Worm (Caenorhabditis elegans) whole organism, L3 larva: ENCODE data around the gene F32E10.8.

Source experiments
- R02D3.7 ChIP-seq: fragments of 150-350 bp; optimal IDR thresholded peaks from 2 replicates; lab custom pipeline; 2014; ENCODE audit warnings: missing biosample characterization, missing genetic modification characterization
- ZK546.5 ChIP-seq: sonication (generic microtip); optimal IDR thresholded peaks from 2 replicates; lab custom pipeline; 2017; ENCODE audit warnings: missing biosample characterization, missing genetic modification characterization
- ceh-16 ChIP-seq: sonication (generic microtip); optimal IDR thresholded peaks from 2 replicates; lab custom pipeline; 2017; ENCODE audit warnings: missing biosample characterization, missing genetic modification characterization
- ceh-28 ChIP-seq: fragments of 150-350 bp; optimal IDR thresholded peaks from 2 replicates; lab custom pipeline; 2014; ENCODE audit warnings: missing biosample characterization, missing genetic modification reagents, missing genetic modification characterization
- ceh-82 ChIP-seq: fragments of 150-350 bp; optimal IDR thresholded peaks from 2 replicates; lab custom pipeline; 2014; ENCODE audit warnings: missing biosample characterization, missing genetic modification characterization
- ceh-9 ChIP-seq: sonication (generic microtip); optimal IDR thresholded peaks from 2 replicates; lab custom pipeline; 2018; ENCODE audit warnings: missing biosample characterization, missing genetic modification characterization
- daf-12 ChIP-seq: fragments of 150-350 bp; optimal IDR thresholded peaks from 2 replicates; lab custom pipeline; 2014; ENCODE audit warnings: missing biosample characterization, missing genetic modification reagents, missing genetic modification characterization
- egl-27 ChIP-seq: sonication (generic microtip); optimal IDR thresholded peaks from 4 replicates; lab custom pipeline; 2017; ENCODE audit warnings: missing biosample characterization, missing genetic modification reagents, missing genetic modification characterization
- elt-2 ChIP-seq: sonication (generic microtip); optimal IDR thresholded peaks from 2 replicates; lab custom pipeline; 2016; ENCODE audit warnings: missing genetic modification reagents, mild to moderate bottlenecking, missing genetic modification characterization, missing compliant biosample characterization
- elt-3 ChIP-seq, 3 experiments: fragments of 150-350 bp in 1 of 3; sonication (generic microtip) in 2 of 3; optimal IDR thresholded peaks; 2 replicates in 2 of 3; 4 replicates in 1 of 3; lab custom pipeline; 2014 to 2017; ENCODE audit warnings: missing biosample characterization in 3 of 3, missing genetic modification characterization in 3 of 3
- eor-1 ChIP-seq, 2 experiments: fragments of 150-350 bp; optimal IDR thresholded peaks; 2 replicates each; lab custom pipeline; 2014 to 2018; ENCODE audit warnings: missing biosample characterization in 2 of 2, missing genetic modification characterization in 2 of 2
- fkh-10 ChIP-seq: sonication (generic microtip); optimal IDR thresholded peaks from 2 replicates; lab custom pipeline; 2017; ENCODE audit warnings: missing biosample characterization, missing genetic modification reagents, missing genetic modification characterization
- fkh-2 ChIP-seq: fragments of 150-350 bp; optimal IDR thresholded peaks from 2 replicates; lab custom pipeline; 2014; ENCODE audit warnings: missing biosample characterization, missing genetic modification reagents, missing genetic modification characterization
- fos-1 ChIP-seq: fragments of 150-350 bp; optimal IDR thresholded peaks from 2 replicates; lab custom pipeline; 2014; ENCODE audit warnings: missing biosample characterization, missing genetic modification characterization
- hmg-11 ChIP-seq: sonication (generic microtip); optimal IDR thresholded peaks from 2 replicates; lab custom pipeline; 2016; ENCODE audit warnings: missing genetic modification characterization, missing compliant biosample characterization
- jun-1 ChIP-seq: fragments of 150-350 bp; optimal IDR thresholded peaks from 2 replicates; lab custom pipeline; 2014; ENCODE audit warnings: missing biosample characterization, missing genetic modification reagents, missing genetic modification characterization
- lin-15B ChIP-seq: fragments of 150-350 bp; optimal IDR thresholded peaks from 2 replicates; lab custom pipeline; 2014; ENCODE audit warnings: missing biosample characterization, missing genetic modification characterization
- lin-39 ChIP-seq: fragments of 150-350 bp; optimal IDR thresholded peaks from 2 replicates; lab custom pipeline; 2018; ENCODE audit warnings: missing biosample characterization, missing genetic modification reagents, missing genetic modification characterization
- lsy-12 ChIP-seq: sonication (generic microtip); optimal IDR thresholded peaks from 2 replicates; lab custom pipeline; 2016; ENCODE audit warnings: mild to moderate bottlenecking, missing genetic modification characterization, missing compliant biosample characterization
- mdl-1 ChIP-seq: fragments of 150-350 bp; optimal IDR thresholded peaks from 2 replicates; lab custom pipeline; 2014; ENCODE audit warnings: missing biosample characterization, missing genetic modification characterization
- mml-1 ChIP-seq: fragments of 150-350 bp; sonication (generic microtip); optimal IDR thresholded peaks from 3 replicates; lab custom pipeline; 2014; ENCODE audit warnings: missing biosample characterization, missing genetic modification characterization
- nfya-1 ChIP-seq: sonication (generic microtip); optimal IDR thresholded peaks from 2 replicates; lab custom pipeline; 2017; ENCODE audit warnings: missing genetic modification characterization, mild to moderate bottlenecking, missing compliant biosample characterization, antibody characterized with exemption, moderate library complexity; ENCODE audit not compliant: insufficient read depth
- nhr-12 ChIP-seq: fragments of 150-350 bp; optimal IDR thresholded peaks from 2 replicates; lab custom pipeline; 2014; ENCODE audit warnings: missing biosample characterization, missing genetic modification characterization
- nhr-23 ChIP-seq: fragments of 150-350 bp; optimal IDR thresholded peaks from 2 replicates; lab custom pipeline; 2014; ENCODE audit warnings: missing biosample characterization, missing genetic modification reagents, missing genetic modification characterization
- nhr-237 ChIP-seq: fragments of 150-350 bp; optimal IDR thresholded peaks from 2 replicates; lab custom pipeline; 2014; ENCODE audit warnings: missing biosample characterization, missing genetic modification characterization
- nhr-28 ChIP-seq: fragments of 150-350 bp; optimal IDR thresholded peaks from 2 replicates; lab custom pipeline; 2014; ENCODE audit warnings: missing biosample characterization, missing genetic modification characterization
- nhr-43 ChIP-seq: sonication (generic microtip); optimal IDR thresholded peaks from 2 replicates; lab custom pipeline; 2016; ENCODE audit warnings: mild to moderate bottlenecking, missing genetic modification characterization, missing compliant biosample characterization; ENCODE audit not compliant: poor library complexity, severe bottlenecking
- nhr-67 ChIP-seq: fragments of 150-350 bp; optimal IDR thresholded peaks from 2 replicates; lab custom pipeline; 2014; ENCODE audit warnings: missing biosample characterization, missing genetic modification characterization
- nhr-76 ChIP-seq: fragments of 150-350 bp; sonication (generic microtip); optimal IDR thresholded peaks from 5 replicates; lab custom pipeline; 2014; ENCODE audit warnings: missing biosample characterization, missing genetic modification characterization
- nhr-77 ChIP-seq: fragments of 150-350 bp; optimal IDR thresholded peaks from 2 replicates; lab custom pipeline; 2014; ENCODE audit warnings: missing biosample characterization, missing genetic modification characterization
- pqm-1 ChIP-seq: fragments of 150-350 bp; optimal IDR thresholded peaks from 2 replicates; lab custom pipeline; 2017; ENCODE audit warnings: missing biosample characterization, missing genetic modification characterization, inconsistent platforms
- skn-1 ChIP-seq: fragments of 150-350 bp; optimal IDR thresholded peaks from 2 replicates; lab custom pipeline; 2014; ENCODE audit warnings: missing biosample characterization, missing genetic modification characterization
- snpc-4 ChIP-seq: fragments of 150-350 bp; optimal IDR thresholded peaks from 2 replicates; lab custom pipeline; 2014; ENCODE audit warnings: missing biosample characterization, missing genetic modification characterization
- tbx-2 ChIP-seq: sonication (generic microtip); optimal IDR thresholded peaks from 2 replicates; lab custom pipeline; 2016; ENCODE audit warnings: mild to moderate bottlenecking, missing genetic modification characterization, missing compliant biosample characterization
- unc-39 ChIP-seq: sonication (generic microtip); optimal IDR thresholded peaks from 4 replicates; lab custom pipeline; 2017; ENCODE audit warnings: missing biosample characterization, missing genetic modification characterization
- zag-1 ChIP-seq: fragments of 150-350 bp; optimal IDR thresholded peaks from 2 replicates; lab custom pipeline; 2014; ENCODE audit warnings: missing biosample characterization, missing genetic modification characterization
- ztf-11 ChIP-seq: fragments of 150-350 bp; optimal IDR thresholded peaks from 2 replicates; lab custom pipeline; 2014; ENCODE audit warnings: missing biosample characterization, missing genetic modification characterization

F32E10.8 gene

DNA sequence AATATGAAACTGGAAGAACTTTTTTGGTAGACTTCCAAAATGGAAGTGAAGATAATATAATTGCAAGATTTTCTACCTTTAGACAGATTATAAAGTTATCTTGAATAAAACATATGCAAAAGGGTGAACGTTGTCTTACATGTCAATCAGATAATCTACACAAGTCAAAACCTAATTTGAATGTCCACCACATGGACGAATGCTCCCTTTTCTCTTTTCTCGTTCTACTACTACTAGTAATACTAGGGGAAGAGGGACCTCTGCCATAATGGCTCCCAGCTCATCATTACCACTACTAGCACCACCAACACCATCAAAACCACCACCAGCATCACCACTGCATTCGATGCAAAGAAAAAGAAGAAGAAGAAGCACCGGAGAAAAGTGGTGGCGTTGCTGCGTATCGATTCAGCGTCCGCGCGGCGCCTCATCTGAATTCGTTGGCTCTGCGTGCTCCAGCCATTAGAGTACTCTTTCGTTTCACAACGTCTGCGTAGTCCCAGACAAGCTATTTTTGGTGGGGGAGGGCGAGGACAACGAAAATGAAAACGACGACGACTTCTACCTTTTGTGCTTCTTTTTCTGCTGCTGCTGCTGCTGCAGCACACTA lies 18.0 kb downstream of the F32E10.8 start:
- TF ChIP-seq nfya-1 (peak; percentile 51), lin-39 (tag; lab: Kevin White, UChicago) (peak; percentile 84), jun-1 (tag; lab: Kevin White, UChicago) (no peak), ztf-11 (tag; lab: Kevin White, UChicago) (no peak), hmg-11 (peak; percentile 42), skn-1 (tag; lab: Kevin White, UChicago) (no peak), elt-3 (tag; optimal IDR thresholded peaks at IDR 0.05; lab: Kevin White, UChicago) (no peak), unc-39 (tag; lab: Kevin White, UChicago) (no peak), snpc-4 (tag; lab: Kevin White, UChicago) (peak; percentile 11), fkh-2 (tag; lab: Kevin White, UChicago) (no peak), fos-1 (tag; lab: Kevin White, UChicago) (no peak)
- TF ChIP-seq, all 47 proteins: peak for 4

DNA sequence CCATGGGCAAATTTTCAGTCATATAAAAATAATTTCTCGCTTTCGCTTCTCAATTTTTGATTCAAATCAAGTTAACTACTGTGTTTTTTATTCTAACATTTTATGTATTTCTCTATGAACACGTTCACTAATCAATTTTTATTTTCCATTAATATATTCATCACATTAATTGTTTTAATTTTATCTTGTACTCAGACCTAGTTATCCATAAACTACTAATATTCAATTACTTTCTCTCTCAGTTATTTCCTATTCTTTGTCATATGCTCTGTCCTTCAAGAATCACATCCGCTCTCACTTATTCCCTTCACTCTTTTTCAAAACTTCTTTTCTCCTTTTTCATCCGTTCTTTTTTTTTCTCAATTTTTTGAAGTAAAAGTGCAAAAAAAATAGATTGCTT lies 19.6 kb downstream of the F32E10.8 start:
- peak; percentile 42 for TF ChIP-seq fkh-10 (GFP tag; lab: Kevin White, UChicago)
- TF ChIP-seq egl-27 (tag; lab: Kevin White, UChicago), result no peak

DNA sequence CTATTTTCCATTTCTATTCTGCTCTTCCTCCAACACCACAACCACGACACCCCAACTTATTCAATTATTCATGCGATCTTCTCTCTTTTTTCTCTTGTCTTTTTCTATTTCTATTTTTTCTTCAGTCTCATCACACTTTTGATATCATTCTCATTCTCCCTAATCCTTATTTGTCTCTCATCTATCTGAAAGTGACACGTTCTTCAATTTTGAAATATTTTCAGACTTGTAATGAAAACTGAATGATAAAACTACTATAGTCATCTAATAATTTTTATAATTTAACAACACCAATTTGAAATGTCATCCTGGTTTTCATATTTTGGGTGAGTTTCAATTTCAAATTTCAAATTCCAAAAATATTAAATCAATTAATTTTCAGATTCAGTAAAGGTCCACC lies 21.2 kb downstream of the F32E10.8 start, which contains the start of gene cla-1:
TSS of gene cla-1 (plus strand) at position 301 of the 400 bp plus-strand sequence.
- TF ChIP-seq lsy-12 (tag; lab: Kevin White, UChicago) (no peak), daf-12 (tag; lab: Kevin White, UChicago) (no peak), nhr-76 (no peak), ceh-82 (tag; lab: Kevin White, UChicago) (no peak), nhr-67 (tag; lab: Kevin White, UChicago) (no peak), nhr-77 (tag; lab: Kevin White, UChicago) (no peak), ZK546.5 (tag; lab: Kevin White, UChicago) (no peak), elt-2 (tag; lab: Kevin White, UChicago) (no peak), skn-1 (tag; lab: Kevin White, UChicago) (no peak), ceh-28 (tag; lab: Kevin White, UChicago) (no peak), jun-1 (tag; lab: Kevin White, UChicago) (no peak), egl-27 (tag; lab: Kevin White, UChicago) (no peak), ceh-9 (no peak), nhr-23 (tag; lab: Kevin White, UChicago) (no peak), R02D3.7 (tag; lab: Kevin White, UChicago) (no peak), pqm-1 (tag; lab: Kevin White, UChicago) (no peak), nfya-1 (no peak), eor-1 (tag; optimal IDR thresholded peaks at IDR 0.05; lab: Kevin White, UChicago) (no peak)

DNA sequence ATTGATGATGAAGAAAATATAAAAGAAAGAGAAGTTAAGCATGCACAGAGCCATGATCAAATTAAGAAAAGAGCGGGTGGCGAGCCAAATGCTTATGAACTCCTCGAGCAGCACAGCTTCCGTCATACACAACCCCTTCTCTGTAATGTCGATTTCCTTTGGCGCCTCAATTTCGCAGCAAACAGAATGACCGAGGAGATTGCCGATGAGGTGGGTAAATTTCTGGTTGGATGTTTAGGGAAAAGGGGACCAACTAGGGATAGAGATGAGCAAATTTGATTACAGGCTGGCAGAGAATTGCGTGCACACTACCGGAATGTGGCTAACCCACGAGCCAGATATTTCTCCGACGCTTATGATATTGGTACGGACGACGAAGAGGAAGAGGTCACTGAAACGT lies 38.0 kb downstream of the F32E10.8 start:
- TF ChIP-seq hmg-11 (no peak), nhr-43 (no peak), eor-1 (tag; optimal IDR thresholded peaks at IDR 0.05; lab: Kevin White, UChicago) (no peak), mml-1 (tag; lab: Kevin White, UChicago) (no peak), R02D3.7 (tag; lab: Kevin White, UChicago) (no peak), pqm-1 (tag; lab: Kevin White, UChicago) (no peak), jun-1 (tag; lab: Kevin White, UChicago) (no peak), nhr-28 (no peak), zag-1 (tag; lab: Kevin White, UChicago) (no peak), ceh-82 (tag; lab: Kevin White, UChicago) (no peak), mdl-1 (tag; lab: Kevin White, UChicago) (no peak), nhr-12 (tag; lab: Kevin White, UChicago) (no peak), lin-15B (tag; lab: Kevin White, UChicago) (no peak), nhr-76 (no peak), skn-1 (tag; lab: Kevin White, UChicago) (no peak), nhr-237 (tag; lab: Kevin White, UChicago) (no peak), ceh-16 (tag; lab: Kevin White, UChicago) (no peak), fkh-10 (GFP tag; lab: Kevin White, UChicago) (no peak), tbx-2 (no peak), ZK546.5 (tag; lab: Kevin White, UChicago) (no peak)
